Fruit fly (Drosophila melanogaster): ENCODE measurements around the gene Prp16.

The Prp16 gene

DNA sequence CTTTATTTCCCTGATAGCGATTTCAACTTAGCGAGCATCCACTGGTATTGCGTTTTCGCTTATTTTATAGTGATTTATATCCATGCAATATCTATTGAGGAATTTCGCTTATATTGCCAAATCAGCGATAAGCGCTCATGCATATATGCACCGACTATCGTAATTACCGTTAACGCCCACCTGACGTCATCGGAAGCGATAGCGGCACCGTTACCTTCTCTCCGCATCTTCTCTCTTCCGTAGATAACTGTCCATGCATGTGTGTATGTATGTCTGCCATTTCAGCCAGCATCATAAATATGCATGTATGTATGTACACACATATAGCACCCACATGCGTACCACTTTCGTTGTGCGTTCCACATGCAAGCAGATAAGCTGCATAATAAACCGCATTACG, 20.0 kb downstream of the Prp16 start:
- no peak for TF ChIP-seq kay (GFP tag; ENCODE audit: borderline replicate concordance)
- peak; percentile 9 for TF ChIP-seq bab1 (GFP tag; optimal IDR thresholded peaks at IDR 0.05)
- TF ChIP-seq Mnt (GFP tag; optimal IDR thresholded peaks at IDR 0.05), result no peak
- TF ChIP-seq ovo (GFP tag; optimal IDR thresholded peaks at IDR 0.05), result peak; percentile 94
- TF ChIP-seq pad (GFP tag; optimal IDR thresholded peaks at IDR 0.05), result peak; percentile 51

DNA sequence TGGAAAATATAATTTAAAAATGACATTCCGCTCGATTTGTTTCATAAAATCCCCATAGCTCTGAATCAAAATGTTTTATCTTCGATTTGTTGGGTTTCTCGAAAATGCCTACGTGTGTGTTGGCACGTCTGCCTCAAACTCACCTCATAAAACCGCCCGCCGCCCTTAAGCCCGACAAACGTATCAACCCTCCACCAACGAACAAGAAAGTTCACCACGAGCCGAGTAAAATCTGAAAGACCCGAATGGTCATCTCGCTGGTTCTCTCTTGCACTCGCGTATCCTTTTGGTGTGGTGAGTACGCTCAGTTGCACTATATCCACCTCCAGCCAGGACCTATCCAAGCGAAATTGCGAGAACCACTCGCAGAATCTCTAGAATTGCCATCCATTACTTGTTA, 20.8 kb downstream of the Prp16 start:
- TF ChIP-seq Clk (GFP tag; optimal IDR thresholded peaks at IDR 0.05) (no peak), cnc (optimal IDR thresholded peaks at IDR 0.05) (no peak), tj (GFP tag; optimal IDR thresholded peaks at IDR 0.05) (peak; percentile 6), cic (GFP tag; optimal IDR thresholded peaks at IDR 0.05) (no peak)

- no peak for TF ChIP-seq CG7045 (GFP tag; optimal IDR thresholded peaks at IDR 0.05)
- TF ChIP-seq CG1620 (GFP tag; optimal IDR thresholded peaks at IDR 0.05), result no peak
- TF ChIP-seq cnc (optimal IDR thresholded peaks at IDR 0.05), result no peak
- no peak for TF ChIP-seq CG12768 (GFP tag; optimal IDR thresholded peaks at IDR 0.05)
- no peak for TF ChIP-seq CG33017 (tag; optimal IDR thresholded peaks at IDR 0.05)
- no peak for TF ChIP-seq Hr96 (GFP tag; optimal IDR thresholded peaks at IDR 0.05)
- no peak for TF ChIP-seq Clk (GFP tag; optimal IDR thresholded peaks at IDR 0.05)
- no peak for TF ChIP-seq toe (GFP tag; optimal IDR thresholded peaks at IDR 0.05)
- TF ChIP-seq CG7101 (tag; optimal IDR thresholded peaks at IDR 0.05), result no peak
- peak; percentile 76 for TF ChIP-seq ovo (GFP tag; optimal IDR thresholded peaks at IDR 0.05)
- no peak for TF ChIP-seq bab1 (GFP tag; optimal IDR thresholded peaks at IDR 0.05)
- TF ChIP-seq pad (GFP tag; optimal IDR thresholded peaks at IDR 0.05), result peak; percentile 55
- no peak for TF ChIP-seq kay (GFP tag; ENCODE audit: borderline replicate concordance)
These were observed 24.5 kb downstream of the Prp16 start, which contains the start of gene CG11674 for dm6 chrX:14225665-14226064. Gene CG11674 (minus strand): TSS chrX:14225879.

dm6 chrX:14226093-14226492, 24.9 kb downstream of the Prp16 start, which contains the start of gene mRpL38:
Gene mRpL38 (plus strand): TSS chrX:14226289.
- no peak for TF ChIP-seq CG14711 (tag; optimal IDR thresholded peaks at IDR 0.05)
- no peak for TF ChIP-seq Clk (GFP tag; optimal IDR thresholded peaks at IDR 0.05)
- no peak for TF ChIP-seq CG5204 (GFP tag; optimal IDR thresholded peaks at IDR 0.05)
- no peak for TF ChIP-seq CG7045 (GFP tag; optimal IDR thresholded peaks at IDR 0.05)
- TF ChIP-seq Hr96 (GFP tag; optimal IDR thresholded peaks at IDR 0.05), result no peak
- TF ChIP-seq toe (GFP tag; optimal IDR thresholded peaks at IDR 0.05), result no peak
- TF ChIP-seq tj (GFP tag; optimal IDR thresholded peaks at IDR 0.05), result no peak
- no peak for TF ChIP-seq Mnt (GFP tag; optimal IDR thresholded peaks at IDR 0.05)
- no peak for TF ChIP-seq cic (GFP tag; optimal IDR thresholded peaks at IDR 0.05)
- no peak for TF ChIP-seq CG11617 (GFP tag; optimal IDR thresholded peaks at IDR 0.05)
- no peak for TF ChIP-seq CG33017 (tag; optimal IDR thresholded peaks at IDR 0.05)
- no peak for TF ChIP-seq ovo (GFP tag; optimal IDR thresholded peaks at IDR 0.05)
- TF ChIP-seq CG1620 (GFP tag; optimal IDR thresholded peaks at IDR 0.05), result no peak
- TF ChIP-seq pad (GFP tag; optimal IDR thresholded peaks at IDR 0.05), result no peak
- TF ChIP-seq cnc (optimal IDR thresholded peaks at IDR 0.05), result no peak
- no peak for TF ChIP-seq CG12768 (GFP tag; optimal IDR thresholded peaks at IDR 0.05)

- TF ChIP-seq cic (GFP tag; optimal IDR thresholded peaks at IDR 0.05), result no peak
- TF ChIP-seq Clk (GFP tag; optimal IDR thresholded peaks at IDR 0.05), result no peak
- no peak for TF ChIP-seq Crg-1 (GFP tag; optimal IDR thresholded peaks at IDR 0.05)
- TF ChIP-seq kay (GFP tag; ENCODE audit: borderline replicate concordance), result no peak
- TF ChIP-seq ovo (GFP tag; optimal IDR thresholded peaks at IDR 0.05), result no peak
- TF ChIP-seq CG7101 (tag; optimal IDR thresholded peaks at IDR 0.05), result no peak
- TF ChIP-seq CG14711 (tag; optimal IDR thresholded peaks at IDR 0.05), result no peak
- TF ChIP-seq CG12768 (GFP tag; optimal IDR thresholded peaks at IDR 0.05), result no peak
- TF ChIP-seq pad (GFP tag; optimal IDR thresholded peaks at IDR 0.05), result no peak
These were observed 25.9 kb downstream of the Prp16 start for dm6 chrX:14227043-14227442.

DNA sequence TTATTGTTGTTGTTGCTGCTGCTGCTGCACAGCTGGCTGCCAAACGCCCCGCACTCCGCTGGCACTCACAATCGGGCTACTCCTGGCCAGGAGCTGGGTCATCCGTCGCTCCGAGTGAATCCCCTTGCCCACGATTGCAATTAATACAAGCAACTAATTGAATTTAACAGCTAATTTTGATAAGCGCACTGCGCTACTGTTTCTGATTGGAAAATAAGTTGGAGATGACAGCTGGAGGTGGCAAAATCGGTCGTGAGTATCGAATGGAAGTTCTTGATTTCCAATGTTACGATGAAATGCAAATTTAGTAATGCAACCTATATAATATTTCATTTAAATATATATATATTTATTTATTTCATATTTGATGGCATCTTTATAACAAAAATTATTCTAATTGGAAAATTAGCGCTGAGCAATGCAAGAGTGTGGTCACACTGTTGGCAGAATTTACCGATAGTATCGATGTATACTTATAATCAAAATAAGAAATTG, 32.7 kb downstream of the Prp16 start, which contains the start of gene CG42271:
Gene CG42271, minus strand, starts transcription at position 224 of the 495 bp plus-strand sequence.
- peak; percentile 16 for TF ChIP-seq bab1 (GFP tag; optimal IDR thresholded peaks at IDR 0.05)
- TF ChIP-seq toe (GFP tag; optimal IDR thresholded peaks at IDR 0.05), result no peak
- TF ChIP-seq ovo (GFP tag; optimal IDR thresholded peaks at IDR 0.05), result peak; percentile 17
- peak; percentile 9 for TF ChIP-seq Mnt (GFP tag; optimal IDR thresholded peaks at IDR 0.05)
- no peak for TF ChIP-seq Clk (GFP tag; optimal IDR thresholded peaks at IDR 0.05)
- no peak for TF ChIP-seq Hr96 (GFP tag; optimal IDR thresholded peaks at IDR 0.05)
- no peak for TF ChIP-seq cic (GFP tag; optimal IDR thresholded peaks at IDR 0.05)
- peak; percentile 11 for TF ChIP-seq Crg-1 (GFP tag; optimal IDR thresholded peaks at IDR 0.05)
- no peak for TF ChIP-seq cnc (optimal IDR thresholded peaks at IDR 0.05)
- TF ChIP-seq CG7045 (GFP tag; optimal IDR thresholded peaks at IDR 0.05), result no peak
- TF ChIP-seq CG7101 (tag; optimal IDR thresholded peaks at IDR 0.05), result peak; percentile 58
- peak; percentile 13 for TF ChIP-seq CG33017 (tag; optimal IDR thresholded peaks at IDR 0.05)
- TF ChIP-seq CG14711 (tag; optimal IDR thresholded peaks at IDR 0.05), result peak; percentile 32
- no peak for TF ChIP-seq kay (GFP tag; ENCODE audit: borderline replicate concordance)
- TF ChIP-seq CG1620 (GFP tag; optimal IDR thresholded peaks at IDR 0.05), result no peak
- peak; percentile 58 for TF ChIP-seq CG11617 (GFP tag; optimal IDR thresholded peaks at IDR 0.05)
- no peak for TF ChIP-seq CG12768 (GFP tag; optimal IDR thresholded peaks at IDR 0.05)
- TF ChIP-seq tj (GFP tag; optimal IDR thresholded peaks at IDR 0.05), result peak; percentile 47
- no peak for TF ChIP-seq CG5204 (GFP tag; optimal IDR thresholded peaks at IDR 0.05)
- TF ChIP-seq pad (GFP tag; optimal IDR thresholded peaks at IDR 0.05), result peak; percentile 30

- no peak for TF ChIP-seq Clk (GFP tag; optimal IDR thresholded peaks at IDR 0.05)
- no peak for TF ChIP-seq CG5204 (GFP tag; optimal IDR thresholded peaks at IDR 0.05)
- TF ChIP-seq tj (GFP tag; optimal IDR thresholded peaks at IDR 0.05), result no peak
- TF ChIP-seq CG7101 (tag; optimal IDR thresholded peaks at IDR 0.05), result no peak
- TF ChIP-seq pad (GFP tag; optimal IDR thresholded peaks at IDR 0.05), result no peak
- no peak for TF ChIP-seq Mnt (GFP tag; optimal IDR thresholded peaks at IDR 0.05)
- TF ChIP-seq CG12768 (GFP tag; optimal IDR thresholded peaks at IDR 0.05), result no peak
- no peak for TF ChIP-seq Crg-1 (GFP tag; optimal IDR thresholded peaks at IDR 0.05)
- TF ChIP-seq CG7045 (GFP tag; optimal IDR thresholded peaks at IDR 0.05), result no peak
- TF ChIP-seq bab1 (GFP tag; optimal IDR thresholded peaks at IDR 0.05), result no peak
- no peak for TF ChIP-seq CG1620 (GFP tag; optimal IDR thresholded peaks at IDR 0.05)
- no peak for TF ChIP-seq ovo (GFP tag; optimal IDR thresholded peaks at IDR 0.05)
- TF ChIP-seq kay (GFP tag; ENCODE audit: borderline replicate concordance), result no peak
- no peak for TF ChIP-seq CG14711 (tag; optimal IDR thresholded peaks at IDR 0.05)
- TF ChIP-seq toe (GFP tag; optimal IDR thresholded peaks at IDR 0.05), result no peak
- TF ChIP-seq CG33017 (tag; optimal IDR thresholded peaks at IDR 0.05), result no peak
- TF ChIP-seq cnc (optimal IDR thresholded peaks at IDR 0.05), result no peak
- no peak for TF ChIP-seq cic (GFP tag; optimal IDR thresholded peaks at IDR 0.05)
- no peak for TF ChIP-seq Hr96 (GFP tag; optimal IDR thresholded peaks at IDR 0.05)
- no peak for TF ChIP-seq CG11617 (GFP tag; optimal IDR thresholded peaks at IDR 0.05)
These were observed 33.3 kb downstream of the Prp16 start for dm6 chrX:14234468-14234867.

Measured in whole organism, adult.